Worm (Caenorhabditis elegans) whole organism, late embryonic: Measurements from ENCODE around the gene fbxa-44.

Experiments
- ama-1 ChIP-seq: fragments of 150-350 bp; optimal IDR thresholded peaks from 2 replicates; lab custom pipeline; 2014
- ceh-30 ChIP-seq: fragments of 150-350 bp; optimal IDR thresholded peaks from 2 replicates; lab custom pipeline; 2014; ENCODE audit warnings: missing biosample characterization, missing genetic modification characterization
- nfya-1 ChIP-seq: sonication (generic microtip); optimal IDR thresholded peaks from 2 replicates; lab custom pipeline; 2017; ENCODE audit warnings: missing genetic modification characterization, mild to moderate bottlenecking, missing compliant biosample characterization, antibody characterized with exemption, moderate library complexity
- pha-4 ChIP-seq: fragments of 150-350 bp; optimal IDR thresholded peaks from 2 replicates; lab custom pipeline; 2018; ENCODE audit warnings: missing biosample characterization, missing genetic modification reagents, missing genetic modification characterization
- pqm-1 ChIP-seq: sonication (generic microtip); optimal IDR thresholded peaks from 2 replicates; lab custom pipeline; 2016; ENCODE audit warnings: missing genetic modification characterization, missing compliant biosample characterization
- rnt-1 ChIP-seq: sonication (generic microtip); optimal IDR thresholded peaks from 2 replicates; lab custom pipeline; 2016; ENCODE audit warnings: missing genetic modification characterization, missing compliant biosample characterization

ce11 chrV:16921952-16922351 is 32.9 kb downstream of the fbxa-44 start, which contains the start of gene Y102A5C.4:
- TF ChIP-seq ama-1 (lab: Kevin White, UChicago) (no peak), ceh-30 (no peak), pha-4 (tag; lab: Kevin White, UChicago) (no peak), nfya-1 (no peak), rnt-1 (tag; lab: Kevin White, UChicago) (no peak), pqm-1 (tag; lab: Kevin White, UChicago) (no peak)
